Fruit fly (Drosophila melanogaster): ENCODE data around the gene Hsp27.

- TF ChIP-seq Hr96 (GFP tag; optimal IDR thresholded peaks at IDR 0.05), result no peak
- TF ChIP-seq CG1620 (GFP tag; optimal IDR thresholded peaks at IDR 0.05), result no peak
- TF ChIP-seq CG11617 (GFP tag; optimal IDR thresholded peaks at IDR 0.05), result no peak
- TF ChIP-seq Clk (GFP tag; optimal IDR thresholded peaks at IDR 0.05), result no peak
- TF ChIP-seq CG5204 (GFP tag; optimal IDR thresholded peaks at IDR 0.05), result no peak
- TF ChIP-seq kay (GFP tag; ENCODE audit: borderline replicate concordance), result peak; percentile 38
- TF ChIP-seq CG14711 (tag; optimal IDR thresholded peaks at IDR 0.05), result peak; percentile 87
- no peak for TF ChIP-seq toe (GFP tag; optimal IDR thresholded peaks at IDR 0.05)
- TF ChIP-seq cnc (optimal IDR thresholded peaks at IDR 0.05), result no peak
- no peak for TF ChIP-seq CG33017 (tag; optimal IDR thresholded peaks at IDR 0.05)
- no peak for TF ChIP-seq Crg-1 (GFP tag; optimal IDR thresholded peaks at IDR 0.05)
- no peak for TF ChIP-seq CG7045 (GFP tag; optimal IDR thresholded peaks at IDR 0.05)
- TF ChIP-seq cic (GFP tag; optimal IDR thresholded peaks at IDR 0.05), result no peak
These were observed 18.5 kb downstream of the Hsp27 start, which contains the start of gene eIF4E1 for dm6 chr3L:9402157-9402890.
